Worm (Caenorhabditis elegans) whole organism, L3 larva: Measurements from ENCODE around the gene C13F10.1.

ENCODE experiments used
- ama-1 ChIP-seq: fragments of 150-350 bp; optimal IDR thresholded peaks from 2 replicates; lab custom pipeline; 2018
- ceh-16 ChIP-seq: sonication (generic microtip); optimal IDR thresholded peaks from 2 replicates; lab custom pipeline; 2017; ENCODE audit warnings: missing biosample characterization, missing genetic modification characterization
- elt-3 ChIP-seq, 3 experiments: fragments of 150-350 bp in 1 of 3; sonication (generic microtip) in 2 of 3; optimal IDR thresholded peaks; 2 replicates in 2 of 3; 4 replicates in 1 of 3; lab custom pipeline; 2014 to 2017; ENCODE audit warnings: missing biosample characterization in 3 of 3, missing genetic modification characterization in 3 of 3
- mdl-1 ChIP-seq: fragments of 150-350 bp; optimal IDR thresholded peaks from 2 replicates; lab custom pipeline; 2014; ENCODE audit warnings: missing biosample characterization, missing genetic modification characterization
- nhr-12 ChIP-seq: fragments of 150-350 bp; optimal IDR thresholded peaks from 2 replicates; lab custom pipeline; 2014; ENCODE audit warnings: missing biosample characterization, missing genetic modification characterization
- nhr-23 ChIP-seq: fragments of 150-350 bp; optimal IDR thresholded peaks from 2 replicates; lab custom pipeline; 2014; ENCODE audit warnings: missing biosample characterization, missing genetic modification reagents, missing genetic modification characterization
- nhr-76 ChIP-seq: fragments of 150-350 bp; sonication (generic microtip); optimal IDR thresholded peaks from 5 replicates; lab custom pipeline; 2014; ENCODE audit warnings: missing biosample characterization, missing genetic modification characterization
- pqm-1 ChIP-seq: fragments of 150-350 bp; optimal IDR thresholded peaks from 2 replicates; lab custom pipeline; 2017; ENCODE audit warnings: missing biosample characterization, missing genetic modification characterization, inconsistent platforms

ce11 chrV:7255095-7255494, 31.2 kb downstream of the C13F10.1 start, which contains the start of gene C05C8.8:
- TF ChIP-seq nhr-12 (tag; lab: Kevin White, UChicago), result no peak
- TF ChIP-seq ama-1, result no peak
- TF ChIP-seq mdl-1 (tag; lab: Kevin White, UChicago), result no peak
- TF ChIP-seq pqm-1 (tag; lab: Kevin White, UChicago), result no peak
- TF ChIP-seq elt-3 (tag; optimal IDR thresholded peaks at IDR 0.05; lab: Kevin White, UChicago), result no peak
- no peak for TF ChIP-seq ceh-16 (tag; lab: Kevin White, UChicago)
- no peak for TF ChIP-seq nhr-76 (tag; lab: Kevin White, UChicago)
- no peak for TF ChIP-seq nhr-23 (tag; lab: Kevin White, UChicago)
